Fruit fly (Drosophila melanogaster) whole organism, embryonic: Measurements from ENCODE around the gene SkpC.

ENCODE experiments used
- Blimp-1 ChIP-seq: fragments of 200-800 bp; sonication (Bioruptor generic); optimal IDR thresholded peaks from 3 replicates; lab custom pipeline; 2018; ENCODE audit warnings: missing biosample characterization, missing genetic modification characterization, mild to moderate bottlenecking, moderate library complexity, missing genetic modification reagents
- CG10147 ChIP-seq: fragments of 200-800 bp; sonication (Bioruptor generic); optimal IDR thresholded peaks from 2 replicates; lab custom pipeline; 2019; ENCODE audit warnings: missing biosample characterization, mild to moderate bottlenecking, missing genetic modification characterization, moderate library complexity
- CG10543 ChIP-seq: fragments of 200-800 bp; sonication (Bioruptor generic); optimal IDR thresholded peaks from 3 replicates; lab custom pipeline; 2017; ENCODE audit warnings: missing biosample characterization, mild to moderate bottlenecking, missing genetic modification characterization, moderate library complexity
- CG10959 ChIP-seq: fragments of 200-800 bp; sonication (Bioruptor generic); IDR thresholded peaks from 2 replicates; pipeline ENCODE4 v1.3.6; 2022; ENCODE audit warnings: missing biosample characterization, missing genetic modification characterization
- CG12769 ChIP-seq: fragments of 200-800 bp; sonication (Bioruptor generic); optimal IDR thresholded peaks from 2 replicates; lab custom pipeline; 2019; ENCODE audit warnings: missing biosample characterization, mild to moderate bottlenecking, missing genetic modification characterization, moderate library complexity
- CG14710 ChIP-seq: fragments of 200-800 bp; sonication (Bioruptor generic); optimal IDR thresholded peaks from 3 replicates; lab custom pipeline; 2019; ENCODE audit warnings: missing biosample characterization, mild to moderate bottlenecking, missing genetic modification characterization, moderate library complexity
- CG2199 ChIP-seq: fragments of 200-800 bp; sonication (Bioruptor generic); IDR thresholded peaks from 3 replicates; pipeline ENCODE4 v1.3.6; 2022; ENCODE audit warnings: missing biosample characterization, missing genetic modification characterization
- CG34224 ChIP-seq: fragments of 200-800 bp; sonication (Bioruptor generic); IDR thresholded peaks from 3 replicates; pipeline ENCODE4 v1.3.6; 2022; ENCODE audit warnings: missing biosample characterization, missing genetic modification characterization; ENCODE audit not compliant: partially characterized antibody
- CG4360 ChIP-seq: fragments of 200-800 bp; sonication (Bioruptor generic); IDR thresholded peaks from 2 replicates; pipeline ENCODE4 v1.3.6; 2022; ENCODE audit warnings: missing biosample characterization, missing genetic modification characterization
- CG4707 ChIP-seq: fragments of 200-800 bp; sonication (Bioruptor generic); optimal IDR thresholded peaks from 2 replicates; lab custom pipeline; 2018; ENCODE audit warnings: missing biosample characterization, mild to moderate bottlenecking, missing genetic modification characterization, moderate library complexity
- CG6175 ChIP-seq: fragments of 200-800 bp; sonication (Bioruptor generic); IDR thresholded peaks from 3 replicates; pipeline ENCODE4 v1.3.6; 2022; ENCODE audit warnings: missing biosample characterization, missing genetic modification characterization
- CG6791 ChIP-seq: fragments of 200-800 bp; sonication (Bioruptor generic); IDR thresholded peaks from 3 replicates; pipeline ENCODE4 v1.3.6; 2022; ENCODE audit warnings: missing biosample characterization, missing genetic modification characterization; ENCODE audit not compliant: partially characterized antibody
- CG8478 ChIP-seq: fragments of >200 bp; optimal IDR thresholded peaks from 2 replicates; lab custom pipeline; 2018
- CG9437 ChIP-seq: fragments of 200-800 bp; sonication (Bioruptor generic); optimal IDR thresholded peaks from 2 replicates; lab custom pipeline; 2018; ENCODE audit warnings: missing biosample characterization, mild to moderate bottlenecking, missing genetic modification characterization
- D19A ChIP-seq: fragments of 200-800 bp; optimal IDR thresholded peaks from 3 replicates; lab custom pipeline; 2019; ENCODE audit warnings: missing biosample characterization, mild to moderate bottlenecking, missing genetic modification characterization, moderate library complexity
- Deaf1 ChIP-seq: fragments of 200-800 bp; optimal IDR thresholded peaks from 3 replicates; lab custom pipeline; 2019; ENCODE audit warnings: missing biosample characterization, mild to moderate bottlenecking, missing genetic modification characterization, moderate library complexity
- Dll ChIP-seq: fragments of 200-800 bp; sonication (Bioruptor generic); IDR thresholded peaks from 4 replicates; pipeline ENCODE4 v1.3.6; 2022; ENCODE audit warnings: missing biosample characterization, missing genetic modification characterization; ENCODE audit not compliant: partially characterized antibody
- Ets65A ChIP-seq: fragments of 200-800 bp; sonication (Bioruptor generic); peaks from one replicate; lab custom pipeline; 2016; ENCODE audit warnings: missing biosample characterization, missing genetic modification characterization
- Ets97D ChIP-seq: fragments of 200-800 bp; sonication (Bioruptor generic); optimal IDR thresholded peaks from 3 replicates; lab custom pipeline; 2016; ENCODE audit warnings: missing biosample characterization, missing genetic modification characterization
- Fer3 ChIP-seq: fragments of 200-800 bp; sonication (Bioruptor generic); optimal IDR thresholded peaks from 2 replicates; lab custom pipeline; 2018; ENCODE audit warnings: missing biosample characterization, mild to moderate bottlenecking, missing genetic modification characterization, moderate library complexity
- H15 ChIP-seq: fragments of 200-800 bp; sonication (Bioruptor generic); IDR thresholded peaks from 3 replicates; pipeline ENCODE4 v1.3.6; 2022; ENCODE audit warnings: missing biosample characterization, missing genetic modification characterization
- Hr78 ChIP-seq, 2 experiments: fragments of 200-800 bp in 1 of 2; fragments of >200 bp in 1 of 2; sonication (Bioruptor generic) in 1 of 2; optimal IDR thresholded peaks; 2 replicates each; lab custom pipeline; 2017 to 2019; ENCODE audit warnings: missing biosample characterization in 2 of 2, missing genetic modification characterization in 2 of 2, mild to moderate bottlenecking in 1 of 2, moderate library complexity in 1 of 2
- Med ChIP-seq: fragments of 200-800 bp; sonication (Bioruptor generic); peaks from one replicate; lab custom pipeline; 2016; ENCODE audit warnings: missing biosample characterization, missing genetic modification characterization, mild to moderate bottlenecking, inconsistent platforms, moderate library complexity
- Oli ChIP-seq: fragments of 200-800 bp; sonication (Bioruptor generic); optimal IDR thresholded peaks from 2 replicates; lab custom pipeline; 2018; ENCODE audit warnings: missing biosample characterization, mild to moderate bottlenecking, missing genetic modification characterization, moderate library complexity
- Ptx1 ChIP-seq: fragments of 200-800 bp; sonication (Bioruptor generic); IDR thresholded peaks from 2 replicates; pipeline ENCODE4 v1.3.6; 2022; ENCODE audit warnings: missing biosample characterization, missing genetic modification characterization
- Rx ChIP-seq: fragments of 200-800 bp; sonication (Bioruptor generic); IDR thresholded peaks from 2 replicates; pipeline ENCODE4 v1.3.6; 2022; ENCODE audit warnings: missing biosample characterization, missing genetic modification characterization
- Xrp1 ChIP-seq: fragments of 200-800 bp; sonication (Bioruptor generic); IDR thresholded peaks from 2 replicates; pipeline ENCODE4 v1.3.6; 2022; ENCODE audit warnings: missing biosample characterization, missing genetic modification characterization
- bsh ChIP-seq, 2 experiments: fragments of 200-800 bp; sonication (Bioruptor generic); optimal IDR thresholded peaks; 2 replicates each; lab custom pipeline; 2017 to 2018; ENCODE audit warnings: mild to moderate bottlenecking in 2 of 2, missing biosample characterization in 2 of 2, missing genetic modification characterization in 2 of 2, moderate library complexity in 1 of 2
- caup ChIP-seq: fragments of 200-800 bp; sonication (Bioruptor generic); optimal IDR thresholded peaks from 3 replicates; lab custom pipeline; 2017; ENCODE audit warnings: missing biosample characterization, mild to moderate bottlenecking, missing genetic modification characterization, moderate library complexity; ENCODE audit not compliant: severe bottlenecking
- chinmo ChIP-seq: fragments of 200-800 bp; sonication (Bioruptor generic); IDR thresholded peaks from 4 replicates; pipeline ENCODE4 v1.3.6; 2022; ENCODE audit warnings: missing biosample characterization, missing genetic modification characterization; ENCODE audit not compliant: partially characterized antibody
- chm ChIP-seq: fragments of 200-800 bp; sonication (Bioruptor generic); IDR thresholded peaks from 2 replicates; pipeline ENCODE4 v1.3.6; 2022; ENCODE audit warnings: missing biosample characterization, missing genetic modification characterization
- crol ChIP-seq: fragments of 200-800 bp; sonication (Bioruptor generic); IDR thresholded peaks from 2 replicates; pipeline ENCODE4 v1.3.6; 2022; ENCODE audit warnings: missing biosample characterization, missing genetic modification characterization
- crp ChIP-seq, 2 experiments: fragments of 200-800 bp; sonication (Bioruptor generic); optimal IDR thresholded peaks; 2 replicates in 1 of 2; 3 replicates in 1 of 2; lab custom pipeline; 2017; ENCODE audit warnings: missing biosample characterization in 2 of 2, missing genetic modification characterization in 2 of 2, mild to moderate bottlenecking in 1 of 2, moderate library complexity in 1 of 2
- fd64A ChIP-seq: fragments of 200-800 bp; sonication (Bioruptor generic); optimal IDR thresholded peaks from 3 replicates; lab custom pipeline; 2018; ENCODE audit warnings: missing biosample characterization, mild to moderate bottlenecking, missing genetic modification characterization
- kni ChIP-seq: fragments of 200-800 bp; sonication (Bioruptor generic); optimal IDR thresholded peaks from 3 replicates; lab custom pipeline; 2017; ENCODE audit warnings: mild to moderate bottlenecking, missing biosample characterization, missing genetic modification reagents, missing genetic modification characterization
- row ChIP-seq: fragments of 200-800 bp; sonication (Bioruptor generic); IDR thresholded peaks from 3 replicates; pipeline ENCODE4 v1.3.6; 2022; ENCODE audit warnings: missing biosample characterization, missing genetic modification characterization
- sd ChIP-seq: fragments of 200-800 bp; sonication (Bioruptor generic); optimal IDR thresholded peaks from 3 replicates; lab custom pipeline; 2018; ENCODE audit warnings: missing biosample characterization, mild to moderate bottlenecking, missing genetic modification characterization, moderate library complexity
- sna ChIP-seq: fragments of 200-800 bp; sonication (Bioruptor generic); IDR thresholded peaks from 2 replicates; pipeline ENCODE4 v1.3.6; 2022; ENCODE audit warnings: missing biosample characterization, missing genetic modification characterization; ENCODE audit not compliant: partially characterized antibody
- so ChIP-seq: fragments of 200-800 bp; sonication (Bioruptor generic); IDR thresholded peaks from 3 replicates; pipeline ENCODE4 v1.3.6; 2022; ENCODE audit warnings: missing biosample characterization, missing genetic modification characterization
- sr ChIP-seq: fragments of 200-800 bp; sonication (Bioruptor generic); IDR thresholded peaks from 3 replicates; pipeline ENCODE4 v1.3.6; 2022; ENCODE audit warnings: missing biosample characterization, missing genetic modification characterization
- stwl ChIP-seq: fragments of 200-800 bp; sonication (Bioruptor generic); optimal IDR thresholded peaks from 3 replicates; lab custom pipeline; 2018; ENCODE audit warnings: missing biosample characterization, mild to moderate bottlenecking, missing genetic modification characterization, moderate library complexity
- wek ChIP-seq: fragments of 200-800 bp; sonication (Bioruptor generic); optimal IDR thresholded peaks from 3 replicates; lab custom pipeline; 2018; ENCODE audit warnings: missing biosample characterization, mild to moderate bottlenecking, missing genetic modification characterization, moderate library complexity
- zen ChIP-seq: fragments of 200-800 bp; sonication (Bioruptor generic); optimal IDR thresholded peaks from 3 replicates; lab custom pipeline; 2018; ENCODE audit warnings: missing biosample characterization, mild to moderate bottlenecking, missing genetic modification characterization, moderate library complexity
- zen2 ChIP-seq: fragments of 200-800 bp; sonication (Bioruptor generic); IDR thresholded peaks from 3 replicates; pipeline ENCODE4 v1.3.6; 2022; ENCODE audit warnings: missing biosample characterization, missing genetic modification characterization; ENCODE audit not compliant: partially characterized antibody

The SkpC gene

dm6 chrX:19842397-19843261, 26.8 kb downstream of the SkpC start (continued):
- no peak for TF ChIP-seq wek (GFP tag; lab: Kevin White, UChicago)
- TF ChIP-seq fd64A (GFP tag; lab: Kevin White, UChicago): no peak
- TF ChIP-seq CG9437 (GFP tag; lab: Kevin White, UChicago): no peak
- TF ChIP-seq crp (GFP tag; optimal IDR thresholded peaks at IDR 0.05; lab: Kevin White, UChicago): no peak
- TF ChIP-seq CG14710 (tag; lab: Kevin White, UChicago): peak; percentile 49
- TF ChIP-seq CG4707 (GFP tag; lab: Kevin White, UChicago): no peak
- TF ChIP-seq Ets97D: no peak
- no peak for TF ChIP-seq caup
- TF ChIP-seq CG6175: no peak
- TF ChIP-seq zen (tag; lab: Kevin White, UChicago): peak; percentile 21
- TF ChIP-seq bsh (GFP tag; optimal IDR thresholded peaks at IDR 0.05; lab: Kevin White, UChicago): peak in 1 of 2 experiments; percentile 3

DNA sequence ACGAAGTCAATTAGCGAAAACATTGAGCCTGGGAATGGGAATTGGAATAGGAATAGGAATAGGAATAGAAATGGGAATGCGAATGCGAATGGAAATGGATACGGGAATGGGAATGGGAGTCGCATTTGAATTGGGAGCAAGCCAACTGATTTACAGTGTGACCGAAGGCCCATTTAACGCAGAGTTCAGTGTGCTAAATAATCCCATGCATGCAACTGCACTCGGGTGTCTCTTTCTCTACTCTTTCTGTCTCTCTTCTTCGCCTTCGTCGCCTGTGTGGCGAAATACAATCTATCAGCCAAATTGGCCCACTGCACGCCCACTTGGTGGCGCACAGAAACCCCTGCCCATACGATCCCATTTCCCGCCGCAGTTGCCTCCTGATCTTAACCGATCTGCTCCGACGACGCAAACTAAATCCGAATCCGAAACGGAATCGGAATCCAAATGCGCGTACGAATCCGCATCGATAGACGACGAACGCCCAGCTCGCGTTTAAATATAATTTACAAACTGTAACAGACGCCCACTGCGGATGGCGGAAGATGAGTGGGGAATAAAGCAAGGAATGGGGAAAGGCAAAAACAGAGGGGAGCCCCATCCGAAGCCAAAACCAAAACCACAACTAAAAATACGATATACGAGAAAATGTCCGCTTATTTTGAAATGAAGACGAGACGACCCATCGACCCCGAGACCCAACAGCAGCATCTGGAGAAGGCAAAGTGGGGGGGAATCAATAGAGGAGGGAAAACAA, 28.3 kb downstream of the SkpC start:
- peak; percentile 95 for TF ChIP-seq stwl
- TF ChIP-seq CG2199 (GFP tag; lab: Robert Waterston, UW): 0 out of 3 replicates have a peak, but pooled peaks have one; percentile 9
- peak; percentile 74 for TF ChIP-seq Deaf1
- TF ChIP-seq Rx: 0 out of 2 replicates have a peak, but pooled peaks have one; percentile 5
- peak; percentile 62 for TF ChIP-seq Med (GFP tag; lab: Kevin White, UChicago)
- TF ChIP-seq Ets65A: peak; percentile 17
- TF ChIP-seq Dll: 0 out of 4 replicates have a peak, but pooled peaks have one; percentile 23
- no peak for TF ChIP-seq Fer3
- peak; percentile 69 for TF ChIP-seq crol
- TF ChIP-seq sna (GFP tag; lab: Robert Waterston, UW): 0 out of 2 replicates have a peak, but pooled peaks have one; percentile 27
- TF ChIP-seq CG10147 (GFP tag; lab: Kevin White, UChicago): no peak
- no peak for TF ChIP-seq CG10959 (GFP tag; lab: Robert Waterston, UW)
- TF ChIP-seq CG12769 (tag; lab: Kevin White, UChicago): peak; percentile 58
- TF ChIP-seq zen2: 0 out of 3 replicates have a peak, but pooled peaks have one; percentile 16
- TF ChIP-seq CG6791: 0 out of 3 replicates have a peak, but pooled peaks have one; percentile 31
- no peak for TF ChIP-seq CG34224 (GFP tag; lab: Robert Waterston, UW)
- peak in 1 of 2 experiments; percentile 62 for TF ChIP-seq Hr78 (GFP tag; optimal IDR thresholded peaks at IDR 0.05; lab: Kevin White, UChicago)
- no peak for TF ChIP-seq Oli (tag; lab: Kevin White, UChicago)
- peak; percentile 70; the same call in 2 of the 3 replicates for TF ChIP-seq so (GFP tag; lab: Robert Waterston, UW)
- TF ChIP-seq sr: peak; percentile 87

- no peak for TF ChIP-seq CG10543
- 0 out of 4 replicates have a peak, but pooled peaks have one; percentile 42 for TF ChIP-seq chinmo (GFP tag; lab: Robert Waterston, UW)
- TF ChIP-seq kni (GFP tag; lab: Kevin White, UChicago): peak; percentile 24
- TF ChIP-seq D19A (tag; lab: Kevin White, UChicago): no peak
- TF ChIP-seq CG4360 (GFP tag; lab: Robert Waterston, UW): peak; percentile 62
- TF ChIP-seq Ptx1 (GFP tag; lab: Robert Waterston, UW): no peak
- 0 out of 2 replicates have a peak, but pooled peaks have one; percentile 7 for TF ChIP-seq Xrp1 (GFP tag; lab: Robert Waterston, UW)
- TF ChIP-seq Blimp-1 (GFP tag; lab: Kevin White, UChicago): peak; percentile 65
- TF ChIP-seq chm (GFP tag; lab: Robert Waterston, UW): peak; percentile 40; the same call in 1 of the 2 replicates
- TF ChIP-seq CG8478: no peak
- peak; percentile 28 for TF ChIP-seq sd
- 0 out of 3 replicates have a peak, but pooled peaks have one; percentile 22 for TF ChIP-seq H15
- peak; percentile 27; the same call in 2 of the 3 replicates for TF ChIP-seq row (GFP tag; lab: Robert Waterston, UW)
Measured at dm6 chrX:19845557-19846072, 29.7 kb downstream of the SkpC start.
